Fruit fly (Drosophila melanogaster) whole organism, wandering third instar larva: Measurements from ENCODE around the gene lva.

Experiments
- CG32264 ChIP-seq: fragments of 200-800 bp; sonication (Bioruptor generic); optimal IDR thresholded peaks from 2 replicates; lab custom pipeline; 2016; ENCODE audit warnings: missing biosample characterization, missing genetic modification characterization
- CG9705 ChIP-seq: fragments of 200-800 bp; sonication (Bioruptor generic); optimal IDR thresholded peaks from 2 replicates; lab custom pipeline; 2018; ENCODE audit warnings: missing biosample characterization, mild to moderate bottlenecking, missing genetic modification characterization
- GATAd ChIP-seq: sonication (Bioruptor generic); optimal IDR thresholded peaks from 2 replicates; lab custom pipeline; 2016; ENCODE audit warnings: missing biosample characterization, missing genetic modification characterization
- Jra ChIP-seq: sonication (Bioruptor generic); optimal IDR thresholded peaks from 2 replicates; lab custom pipeline; 2016; ENCODE audit warnings: missing biosample characterization, missing genetic modification characterization
- br ChIP-seq: fragments of 200-800 bp; sonication (Bioruptor generic); optimal IDR thresholded peaks from 2 replicates; lab custom pipeline; 2016; ENCODE audit warnings: missing biosample characterization, missing genetic modification characterization
- brk ChIP-seq: fragments of 200-800 bp; sonication (Bioruptor generic); optimal IDR thresholded peaks from 2 replicates; lab custom pipeline; 2016; ENCODE audit warnings: missing biosample characterization, mild to moderate bottlenecking, missing genetic modification characterization
- dmrt93B ChIP-seq: fragments of 200-800 bp; sonication (Bioruptor generic); optimal IDR thresholded peaks from 2 replicates; lab custom pipeline; 2018; ENCODE audit warnings: missing biosample characterization, mild to moderate bottlenecking, missing genetic modification characterization
- ey ChIP-seq: fragments of 200-800 bp; sonication (Bioruptor generic); optimal IDR thresholded peaks from 2 replicates; lab custom pipeline; 2016; ENCODE audit warnings: missing biosample characterization, missing genetic modification characterization
- jim ChIP-seq: fragments of 175-275, 200-325 bp; sonication (Bioruptor generic); optimal IDR thresholded peaks from 2 replicates; lab custom pipeline; 2016; ENCODE audit warnings: missing biosample characterization, mild to moderate bottlenecking, missing genetic modification characterization
- psq ChIP-seq: fragments of 200-800 bp; sonication (Bioruptor generic); optimal IDR thresholded peaks from 3 replicates; lab custom pipeline; 2017; ENCODE audit warnings: missing biosample characterization, mild to moderate bottlenecking, missing genetic modification characterization, moderate library complexity
- tai ChIP-seq: sonication (Bioruptor generic); optimal IDR thresholded peaks from 2 replicates; lab custom pipeline; 2016; ENCODE audit warnings: missing biosample characterization, missing genetic modification characterization

- no peak for TF ChIP-seq jim (GFP tag; lab: Kevin White, UChicago)
- no peak for TF ChIP-seq CG32264 (GFP tag; lab: Kevin White, UChicago)
- TF ChIP-seq GATAd (GFP tag; lab: Kevin White, UChicago) = no peak
- no peak for TF ChIP-seq CG9705 (GFP tag; lab: Kevin White, UChicago)
- no peak for TF ChIP-seq dmrt93B
- no peak for TF ChIP-seq br (GFP tag; lab: Kevin White, UChicago)
- TF ChIP-seq psq (GFP tag; lab: Kevin White, UChicago) = no peak
- TF ChIP-seq brk (GFP tag; lab: Kevin White, UChicago) = no peak
- TF ChIP-seq tai (GFP tag; lab: Kevin White, UChicago) = no peak
- peak; percentile 12 for TF ChIP-seq ey (GFP tag; lab: Kevin White, UChicago)
- TF ChIP-seq Jra (GFP tag; lab: Kevin White, UChicago) = no peak
These were observed 14.9 kb downstream of the lva start for dm6 chrX:3950199-3950645.
